Fruit fly (Drosophila melanogaster): Measurements from ENCODE around the gene CG10177.

dm6 chr3R:23481249-23481915 is 40.0 kb downstream of the CG10177 start, which contains the start of gene Ir94f:
- TF ChIP-seq Hr78 (GFP tag; optimal IDR thresholded peaks at IDR 0.05) (no peak), HLH106 (tag; optimal IDR thresholded peaks at IDR 0.05) (no peak), Vsx2 (GFP tag; optimal IDR thresholded peaks at IDR 0.05; ENCODE audit: partially characterized antibody) (no peak), usp (GFP tag; optimal IDR thresholded peaks at IDR 0.05) (no peak)

All from whole organism, wandering third instar larva.